Worm (Caenorhabditis elegans): ENCODE data around the gene pitr-2.

ce11 chrV:9181669-9182250 lies 44.2 kb upstream of the pitr-2 start, which contains the start of gene ptr-1:
- no peak for TF ChIP-seq ama-1 (optimal IDR thresholded peaks at IDR 0.05)
- no peak for TF ChIP-seq nhr-11 (tag; optimal IDR thresholded peaks at IDR 0.05)
- TF ChIP-seq ZK546.5 (tag; optimal IDR thresholded peaks at IDR 0.05), result no peak
- no peak for TF ChIP-seq snpc-4 (tag; optimal IDR thresholded peaks at IDR 0.05)
